Worm (Caenorhabditis elegans): ENCODE measurements around the gene srh-275.

srh-275 gene

DNA sequence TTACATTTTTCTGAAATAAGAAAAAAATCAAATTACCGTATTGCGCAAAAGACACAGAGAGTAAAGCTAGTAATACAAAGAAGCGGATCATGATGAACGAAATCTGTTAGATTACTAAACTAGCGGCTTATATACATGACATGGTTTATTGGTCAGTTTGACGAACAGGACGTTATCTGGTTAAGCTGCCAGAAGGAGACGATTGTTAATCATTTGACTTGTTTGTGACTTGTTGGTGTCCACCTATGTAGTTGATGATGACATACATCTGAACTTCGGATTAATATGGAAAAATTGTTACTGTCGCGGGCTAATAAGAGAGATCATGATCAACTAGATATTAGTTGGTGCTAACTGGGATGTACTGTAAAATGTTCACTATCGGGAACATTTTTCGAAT lies 47.3 kb downstream of the srh-275 start, which contains the start of gene cnc-9:
Gene cnc-9, minus strand, starts transcription at position 101 of the 400 bp plus-strand sequence.
- TF ChIP-seq nhr-21 (tag; optimal IDR thresholded peaks at IDR 0.05) = no peak
- TF ChIP-seq nhr-77 (tag; optimal IDR thresholded peaks at IDR 0.05) = no peak
- TF ChIP-seq nhr-25 (tag; optimal IDR thresholded peaks at IDR 0.05) = no peak
- TF ChIP-seq elt-3 (tag; optimal IDR thresholded peaks at IDR 0.05) = no peak
- no peak for TF ChIP-seq lsy-2 (tag; optimal IDR thresholded peaks at IDR 0.05)

DNA sequence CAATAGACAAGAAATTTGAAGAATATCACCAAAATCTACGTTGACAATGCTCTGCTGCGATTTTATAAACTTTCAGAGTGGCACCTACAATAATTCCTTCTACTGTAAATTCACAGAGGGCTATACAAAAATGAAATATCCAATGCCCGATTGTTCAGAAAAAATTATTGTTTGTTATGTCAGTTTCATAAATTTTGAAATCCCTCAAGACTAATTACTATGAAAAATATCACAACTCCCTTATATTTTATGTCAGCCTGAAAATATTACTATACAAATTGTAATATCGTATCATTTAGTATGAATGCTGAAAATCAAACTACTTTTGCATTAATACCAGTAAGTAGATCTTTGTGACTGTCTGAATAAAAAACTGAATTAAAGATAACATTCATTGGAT lies 47.8 kb downstream of the srh-275 start, which contains the start of gene srx-60:
Gene srx-60, plus strand, starts transcription at position 301 of the 400 bp plus-strand sequence.
- TF ChIP-seq snpc-4 (tag; optimal IDR thresholded peaks at IDR 0.05) = no peak
- TF ChIP-seq unc-62 (GFP tag; optimal IDR thresholded peaks at IDR 0.05) = no peak
- no peak for TF ChIP-seq nhr-21 (tag; optimal IDR thresholded peaks at IDR 0.05)
- no peak for TF ChIP-seq nhr-77 (tag; optimal IDR thresholded peaks at IDR 0.05)
- no peak for TF ChIP-seq Y55F3AM.14 (GFP tag; optimal IDR thresholded peaks at IDR 0.05)
- TF ChIP-seq egl-27 (tag; optimal IDR thresholded peaks at IDR 0.05) = no peak
- TF ChIP-seq nhr-25 (tag; optimal IDR thresholded peaks at IDR 0.05) = no peak
- TF ChIP-seq lsy-2 (tag; optimal IDR thresholded peaks at IDR 0.05) = no peak
- TF ChIP-seq sma-3 (GFP tag; optimal IDR thresholded peaks at IDR 0.05) = no peak
- no peak for TF ChIP-seq alr-1 (tag; optimal IDR thresholded peaks at IDR 0.05)
- TF ChIP-seq lin-13 (GFP tag; optimal IDR thresholded peaks at IDR 0.05) = no peak
- TF ChIP-seq nhr-11 (tag; optimal IDR thresholded peaks at IDR 0.05) = no peak
- no peak for TF ChIP-seq mab-5 (tag; optimal IDR thresholded peaks at IDR 0.05)
- no peak for TF ChIP-seq R02D3.7 (tag; optimal IDR thresholded peaks at IDR 0.05)
- no peak for TF ChIP-seq ztf-1 (GFP tag; conservative IDR thresholded peaks at IDR 0.05)
- no peak for TF ChIP-seq ama-1 (optimal IDR thresholded peaks at IDR 0.05)
- TF ChIP-seq unc-39 (tag; optimal IDR thresholded peaks at IDR 0.05) = no peak
- TF ChIP-seq mdl-1 (tag; optimal IDR thresholded peaks at IDR 0.05) = no peak

DNA sequence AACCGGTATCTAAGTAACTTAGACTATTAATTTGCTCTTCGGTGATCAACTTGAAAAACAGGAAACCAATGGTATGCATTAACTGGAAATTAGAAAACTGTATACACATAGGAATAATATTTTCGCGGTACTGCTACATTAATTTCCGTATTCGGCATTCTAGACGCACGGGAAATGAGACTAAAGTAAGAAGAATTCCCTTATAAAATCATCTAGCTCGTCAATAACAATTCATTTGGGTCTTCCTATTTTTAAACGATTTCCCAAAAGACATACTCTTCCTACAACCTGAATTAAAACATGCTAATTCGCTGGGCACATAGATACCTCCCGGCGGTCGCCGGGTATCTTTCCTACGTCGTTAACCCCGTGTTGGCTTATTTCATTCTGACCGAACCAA lies 49.6 kb downstream of the srh-275 start, which contains the start of gene srj-13:
Gene srj-13, plus strand, starts transcription at position 301 of the 400 bp plus-strand sequence.
- TF ChIP-seq mab-5 (tag; optimal IDR thresholded peaks at IDR 0.05) (no peak), ama-1 (optimal IDR thresholded peaks at IDR 0.05) (no peak), gmeb-1 (tag; optimal IDR thresholded peaks at IDR 0.05) (no peak), nhr-77 (tag; optimal IDR thresholded peaks at IDR 0.05) (no peak), ztf-4 (tag; optimal IDR thresholded peaks at IDR 0.05) (no peak), egl-27 (tag; optimal IDR thresholded peaks at IDR 0.05) (no peak), sma-3 (GFP tag; optimal IDR thresholded peaks at IDR 0.05) (no peak), ceh-82 (tag; optimal IDR thresholded peaks at IDR 0.05) (no peak), mdl-1 (tag; optimal IDR thresholded peaks at IDR 0.05) (no peak), sma-9 (GFP tag; optimal IDR thresholded peaks at IDR 0.05) (no peak), sma-9 (tag; optimal IDR thresholded peaks at IDR 0.05) (no peak), skn-1 (tag; optimal IDR thresholded peaks at IDR 0.05) (no peak), nhr-237 (tag; optimal IDR thresholded peaks at IDR 0.05) (no peak), nhr-11 (tag; optimal IDR thresholded peaks at IDR 0.05) (no peak), elt-3 (tag; optimal IDR thresholded peaks at IDR 0.05) (no peak), unc-62 (GFP tag; optimal IDR thresholded peaks at IDR 0.05) (no peak), C34F6.9 (tag; optimal IDR thresholded peaks at IDR 0.05) (no peak)

DNA sequence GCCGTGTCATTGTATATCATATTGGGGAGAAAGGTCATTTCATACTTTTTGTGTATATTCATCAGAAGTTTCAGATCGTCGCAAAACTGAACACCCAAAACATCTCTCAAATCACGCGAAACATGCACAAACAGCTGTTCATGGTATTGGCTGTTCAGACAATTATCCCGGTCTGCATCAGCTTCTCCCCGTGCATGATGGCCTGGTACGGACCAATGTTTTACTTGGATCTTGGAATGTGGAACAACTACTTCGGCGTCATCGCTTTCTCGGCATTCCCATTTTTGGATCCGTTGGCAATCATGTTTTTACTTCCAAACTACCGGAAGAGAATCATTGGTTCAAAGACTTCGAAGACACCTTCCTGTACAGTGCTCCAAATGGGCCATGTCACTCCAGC lies 50.7 kb downstream of the srh-275 start:
- no peak for TF ChIP-seq C34F6.9 (tag; optimal IDR thresholded peaks at IDR 0.05)
- no peak for TF ChIP-seq unc-39 (tag; optimal IDR thresholded peaks at IDR 0.05)
- TF ChIP-seq egl-27 (tag; optimal IDR thresholded peaks at IDR 0.05) = no peak
- no peak for TF ChIP-seq mbf-1 (tag; optimal IDR thresholded peaks at IDR 0.05)
- no peak for TF ChIP-seq F13H6.1 (tag; optimal IDR thresholded peaks at IDR 0.05)
- no peak for TF ChIP-seq nhr-6 (tag; optimal IDR thresholded peaks at IDR 0.05)
- TF ChIP-seq ceh-82 (tag; optimal IDR thresholded peaks at IDR 0.05) = no peak
- TF ChIP-seq ztf-1 (GFP tag; conservative IDR thresholded peaks at IDR 0.05) = no peak
- TF ChIP-seq nhr-10 (tag; optimal IDR thresholded peaks at IDR 0.05) = no peak
- no peak for TF ChIP-seq lsy-2 (tag; optimal IDR thresholded peaks at IDR 0.05)

Measured in whole organism, L2 larva.